Worm (Caenorhabditis elegans) whole organism, early embryonic: ENCODE data around the gene epi-1.

Experiments used
- B0310.2 ChIP-seq: sonication (generic microtip); optimal IDR thresholded peaks from 2 replicates; lab custom pipeline; 2016; ENCODE audit warnings: mild to moderate bottlenecking, missing genetic modification characterization, missing compliant biosample characterization
- F13C5.2 ChIP-seq: sonication (generic microtip); optimal IDR thresholded peaks from 2 replicates; lab custom pipeline; 2017; ENCODE audit warnings: mild to moderate bottlenecking, missing genetic modification characterization, inconsistent platforms, missing compliant biosample characterization
- aly-1 ChIP-seq: sonication (generic microtip); optimal IDR thresholded peaks from 2 replicates; lab custom pipeline; 2016; ENCODE audit warnings: missing genetic modification characterization, missing compliant biosample characterization
- ama-1 ChIP-seq: fragments of 150-350 bp; optimal IDR thresholded peaks from 2 replicates; lab custom pipeline; 2014
- ceh-13 ChIP-seq: fragments of 200-800 bp; sonication (Bioruptor generic); optimal IDR thresholded peaks from 2 replicates; lab custom pipeline; 2018; ENCODE audit warnings: mild to moderate bottlenecking, missing genetic modification characterization, missing compliant biosample characterization
- ceh-36 ChIP-seq: sonication (generic microtip); optimal IDR thresholded peaks from 2 replicates; lab custom pipeline; 2016; ENCODE audit warnings: missing genetic modification characterization, inconsistent platforms, missing compliant biosample characterization
- ets-7 ChIP-seq: sonication (generic microtip); optimal IDR thresholded peaks from 2 replicates; lab custom pipeline; 2016; ENCODE audit warnings: missing genotype, missing genetic modification characterization, missing compliant biosample characterization
- flt-1 ChIP-seq: fragments of 200-800 bp; sonication (Bioruptor generic); IDR thresholded peaks from 2 replicates; pipeline ENCODE4 v1.3.6; 2022; ENCODE audit warnings: missing genetic modification characterization, missing compliant biosample characterization
- hmbx-1 ChIP-seq: sonication (generic microtip); optimal IDR thresholded peaks from 2 replicates; lab custom pipeline; 2016; ENCODE audit warnings: mild to moderate bottlenecking, missing genetic modification characterization, missing compliant biosample characterization
- hmg-4 ChIP-seq: fragments of 200-800 bp; sonication (Bioruptor generic); optimal IDR thresholded peaks from 2 replicates; lab custom pipeline; 2018; ENCODE audit warnings: mild to moderate bottlenecking, missing genetic modification characterization, missing compliant biosample characterization
- hnd-1 ChIP-seq: sonication (generic microtip); optimal IDR thresholded peaks from 2 replicates; lab custom pipeline; 2016; ENCODE audit warnings: missing genetic modification characterization, missing compliant biosample characterization
- pes-1 ChIP-seq: fragments of 200-800 bp; sonication (Bioruptor generic); IDR thresholded peaks from 2 replicates; pipeline ENCODE4 v1.3.6; 2022; ENCODE audit warnings: missing genetic modification reagents, missing genetic modification characterization, missing compliant biosample characterization
- scrt-1 ChIP-seq: fragments of 200-800 bp; sonication (Bioruptor generic); IDR thresholded peaks from 2 replicates; pipeline ENCODE4 v1.3.6; 2022; ENCODE audit warnings: missing genetic modification characterization, missing compliant biosample characterization
- sea-1 ChIP-seq: fragments of 200-800 bp; sonication (Bioruptor generic); conservative IDR thresholded peaks from 2 replicates; pipeline ENCODE4 v1.3.6; 2022; ENCODE audit warnings: missing genetic modification characterization, missing compliant biosample characterization
- tbx-11 ChIP-seq: fragments of 200-800 bp; sonication (Bioruptor generic); IDR thresholded peaks from 2 replicates; pipeline ENCODE4 v1.3.6; 2022; ENCODE audit warnings: missing genetic modification characterization, missing compliant biosample characterization
- tbx-37 ChIP-seq: fragments of 200-800 bp; sonication (Bioruptor generic); conservative IDR thresholded peaks from 2 replicates; pipeline ENCODE4 v1.3.6; 2022; ENCODE audit warnings: missing genetic modification reagents, missing genetic modification characterization, missing compliant biosample characterization
- tra-4 ChIP-seq: sonication (generic microtip); optimal IDR thresholded peaks from 2 replicates; lab custom pipeline; 2017; ENCODE audit warnings: missing genetic modification characterization, missing compliant biosample characterization

epi-1 gene

ce11 chrIV:10658366-10658765, 8.3 kb upstream of the epi-1 start:
- TF ChIP-seq scrt-1 = peak; percentile 52; the same call in 1 of the 2 replicates

ce11 chrIV:10661072-10661471, 5.6 kb upstream of the epi-1 start:
- no peak for TF ChIP-seq flt-1 (GFP tag; lab: Robert Waterston, UW)

- TF ChIP-seq ets-7 = no peak
- no peak for TF ChIP-seq hnd-1 (tag; lab: Kevin White, UChicago)
- no peak for TF ChIP-seq scrt-1
- TF ChIP-seq F13C5.2 (tag; lab: Kevin White, UChicago) = no peak
- TF ChIP-seq ama-1 (lab: Kevin White, UChicago) = no peak
- TF ChIP-seq tbx-37 = no peak
- TF ChIP-seq aly-1 (tag; lab: Kevin White, UChicago) = no peak
- TF ChIP-seq ceh-36 = no peak
- no peak for TF ChIP-seq tra-4 (tag; lab: Kevin White, UChicago)
- TF ChIP-seq hmbx-1 (tag; lab: Kevin White, UChicago) = no peak
- no peak for TF ChIP-seq ceh-13 (GFP tag; lab: Kevin White, UChicago)
Measured at ce11 chrIV:10661760-10662159, 4.9 kb upstream of the epi-1 start, which contains the start of gene fmo-1. TSS of gene fmo-1 (plus strand) at chrIV:10661857.

DNA sequence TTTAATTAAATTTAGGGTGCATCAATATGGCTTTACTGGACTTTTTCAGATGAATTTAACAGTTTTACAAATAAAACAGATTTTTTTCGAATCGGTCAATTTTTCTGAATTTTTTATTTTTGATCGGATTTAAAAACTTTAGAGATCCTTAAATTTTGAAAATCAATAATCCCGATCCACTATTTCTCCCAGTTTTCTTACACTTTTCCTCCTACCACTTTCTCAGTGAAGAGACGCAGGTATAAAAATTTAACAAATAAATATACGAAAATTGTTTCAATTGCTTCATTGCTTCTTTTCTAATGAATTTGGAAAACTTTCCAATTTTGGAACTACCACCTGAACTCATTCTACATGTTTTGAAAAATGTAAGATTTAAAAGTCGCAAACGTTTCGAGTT, 2.5 kb upstream of the epi-1 start, which contains the start of gene K08C7.7:
Gene K08C7.7 (plus strand): TSS at position 301 of the 400 bp plus-strand sequence.
- TF ChIP-seq ceh-13 (GFP tag; lab: Kevin White, UChicago) = no peak
- TF ChIP-seq ets-7 = no peak
- no peak for TF ChIP-seq F13C5.2 (tag; lab: Kevin White, UChicago)
- no peak for TF ChIP-seq tra-4 (tag; lab: Kevin White, UChicago)
- no peak for TF ChIP-seq ceh-36
- no peak for TF ChIP-seq ama-1 (lab: Kevin White, UChicago)
- TF ChIP-seq tbx-11 = no peak
- no peak for TF ChIP-seq tbx-37
- no peak for TF ChIP-seq B0310.2 (tag; lab: Kevin White, UChicago)

DNA sequence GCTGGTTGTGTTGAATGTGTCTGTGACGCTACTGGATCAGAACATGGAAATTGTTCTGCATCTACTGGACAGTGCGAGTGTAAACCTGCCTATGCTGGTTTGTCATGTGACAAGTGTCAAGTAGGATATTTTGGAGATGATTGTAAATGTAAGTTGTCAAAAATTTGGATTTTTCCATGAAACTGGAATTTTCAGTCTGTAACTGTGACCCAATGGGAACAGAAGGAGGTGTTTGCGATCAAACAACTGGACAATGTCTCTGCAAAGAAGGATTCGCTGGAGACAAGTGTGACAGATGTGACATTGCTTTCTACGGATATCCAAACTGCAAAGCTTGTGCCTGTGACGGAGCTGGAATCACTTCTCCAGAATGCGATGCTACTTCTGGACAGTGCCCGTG, 1.9 kb downstream of the epi-1 start:
- TF ChIP-seq tbx-37 (no peak), tbx-11 (no peak), tra-4 (tag; lab: Kevin White, UChicago) (no peak), hmbx-1 (tag; lab: Kevin White, UChicago) (no peak), scrt-1 (no peak), F13C5.2 (tag; lab: Kevin White, UChicago) (no peak), hnd-1 (tag; lab: Kevin White, UChicago) (no peak), ets-7 (no peak), ceh-36 (no peak), aly-1 (tag; lab: Kevin White, UChicago) (no peak), ceh-13 (GFP tag; lab: Kevin White, UChicago) (no peak), pes-1 (GFP tag; lab: Robert Waterston, UW) (no peak), B0310.2 (tag; lab: Kevin White, UChicago) (no peak)

DNA sequence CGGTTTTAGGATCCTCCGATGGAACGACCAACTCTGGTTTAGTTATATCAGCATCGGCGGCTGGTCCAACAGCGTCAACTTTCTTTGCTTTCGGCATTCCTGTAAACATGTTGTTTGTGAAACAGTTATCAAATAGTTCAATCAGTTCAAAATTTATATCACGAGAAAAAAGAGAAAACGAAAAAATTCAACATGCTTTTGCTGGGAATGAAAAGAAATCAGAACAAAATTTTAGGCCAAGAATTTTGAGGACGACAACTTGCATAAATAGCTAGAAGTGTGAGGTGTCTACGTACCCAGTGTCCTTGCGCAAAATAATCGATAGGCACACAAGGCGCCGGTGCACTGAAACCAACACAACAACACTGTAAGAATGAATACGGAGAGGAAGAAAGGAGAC, 13.8 kb downstream of the epi-1 start, which contains the start of gene K08C7.4:
Gene K08C7.4 (minus strand): TSS at position 101 of the 400 bp plus-strand sequence.
- TF ChIP-seq scrt-1 (no peak), aly-1 (tag; lab: Kevin White, UChicago) (no peak), tra-4 (tag; lab: Kevin White, UChicago) (no peak), tbx-37 (no peak), sea-1 (GFP tag; lab: Robert Waterston, UW) (no peak), ets-7 (no peak), hmg-4 (GFP tag; lab: Kevin White, UChicago) (no peak), ama-1 (lab: Kevin White, UChicago) (no peak), B0310.2 (tag; lab: Kevin White, UChicago) (no peak), hmbx-1 (tag; lab: Kevin White, UChicago) (no peak), F13C5.2 (tag; lab: Kevin White, UChicago) (no peak), flt-1 (GFP tag; lab: Robert Waterston, UW) (no peak)

DNA sequence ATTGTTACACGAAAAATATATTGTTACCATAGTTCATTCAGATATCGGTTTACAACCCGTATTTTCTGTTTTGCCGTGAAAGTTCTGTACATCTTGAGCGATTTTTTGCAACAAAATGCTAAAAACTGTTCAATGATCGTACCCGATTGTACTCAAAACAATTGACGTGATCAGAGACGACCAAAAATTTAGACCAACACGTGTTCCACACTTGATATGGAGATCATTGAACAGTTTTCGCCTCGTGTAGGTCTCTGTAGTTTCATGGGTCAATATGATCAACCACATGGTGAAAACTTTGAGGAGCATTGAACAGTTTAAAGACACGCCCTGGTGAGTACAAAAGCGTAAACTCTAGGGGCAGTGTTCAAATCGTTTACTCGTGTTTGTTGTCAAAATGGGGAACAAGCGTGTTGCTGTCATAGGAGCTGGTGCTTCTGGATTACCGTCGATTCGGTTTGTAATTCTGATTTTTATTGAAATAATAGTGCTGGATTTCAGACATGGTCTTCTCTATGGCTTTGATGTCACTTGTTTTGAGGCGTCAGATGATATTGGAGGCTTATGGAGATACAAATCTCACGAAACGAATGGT, 15.6 kb downstream of the epi-1 start, which contains the start of gene fmo-2:
Gene fmo-2 (plus strand): TSS at position 370 of the 595 bp plus-strand sequence.
- TF ChIP-seq sea-1 (GFP tag; lab: Robert Waterston, UW) = no peak
- TF ChIP-seq scrt-1 = no peak
- TF ChIP-seq aly-1 (tag; lab: Kevin White, UChicago) = no peak

- TF ChIP-seq tra-4 (tag; lab: Kevin White, UChicago) (no peak), hmbx-1 (tag; lab: Kevin White, UChicago) (no peak), ets-7 (no peak), F13C5.2 (tag; lab: Kevin White, UChicago) (no peak), tbx-11 (no peak), pes-1 (GFP tag; lab: Robert Waterston, UW) (no peak), tbx-37 (no peak), sea-1 (GFP tag; lab: Robert Waterston, UW) (no peak), aly-1 (tag; lab: Kevin White, UChicago) (no peak), ama-1 (lab: Kevin White, UChicago) (no peak), hnd-1 (tag; lab: Kevin White, UChicago) (no peak), hmg-4 (GFP tag; lab: Kevin White, UChicago) (no peak), ceh-13 (GFP tag; lab: Kevin White, UChicago) (no peak), B0310.2 (tag; lab: Kevin White, UChicago) (no peak), scrt-1 (no peak), flt-1 (GFP tag; lab: Robert Waterston, UW) (no peak), ceh-36 (no peak)
Measured at ce11 chrIV:10685758-10686157, 19.1 kb downstream of the epi-1 start, which contains the start of the genes K08C7.6 and R102.1. TSS of gene K08C7.6 (minus strand) at chrIV:10685858. TSS of gene R102.1 (plus strand) at chrIV:10686048.
